Worm (Caenorhabditis elegans): Measurements from ENCODE around the gene sod-3.

sod-3 gene

DNA sequence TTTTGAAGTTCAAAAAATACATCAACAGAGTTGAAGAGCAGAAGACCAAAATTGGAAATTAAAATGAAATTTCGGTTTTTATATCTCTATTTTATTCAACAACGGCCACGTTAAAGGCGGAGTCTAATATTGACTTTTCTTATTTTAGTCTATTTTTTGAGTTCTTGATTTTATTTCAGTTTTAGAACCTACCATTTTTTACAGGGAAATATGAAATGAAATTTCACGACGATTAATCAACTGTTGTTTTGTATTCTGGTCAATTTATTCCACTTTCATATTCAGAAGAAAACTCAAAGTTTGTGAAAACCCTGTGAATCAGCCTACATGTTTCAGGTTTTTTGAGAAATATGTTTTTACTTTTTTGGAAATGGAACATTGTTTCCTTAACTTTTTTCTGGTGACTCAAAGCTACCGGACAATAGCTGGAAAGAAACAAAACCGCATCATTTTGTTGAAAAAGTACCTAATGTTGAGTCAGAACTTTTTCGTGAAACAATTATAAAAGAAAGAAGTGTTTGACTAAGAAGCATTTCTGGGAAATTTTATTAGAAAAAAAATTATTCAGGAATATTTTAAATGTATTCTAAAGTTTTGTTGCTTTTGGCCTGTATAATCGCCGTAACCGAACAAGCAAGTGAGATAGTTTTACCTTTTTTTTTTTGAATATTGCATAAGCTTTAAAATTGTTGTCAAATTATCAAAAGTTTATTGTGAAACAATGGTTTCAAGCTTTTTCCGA, 11.7 kb upstream of the sod-3 start, which contains the start of the genes irld-23 and C08A9.10:
TSS of gene irld-23 (minus strand) at position 51 of the 742 bp plus-strand sequence.
TSS of gene C08A9.10 (plus strand) at position 545 of the 742 bp plus-strand sequence.
- TF ChIP-seq tbx-37 (GFP tag; conservative IDR thresholded peaks at IDR 0.05) (no peak), F13C5.2 (tag; optimal IDR thresholded peaks at IDR 0.05) (no peak), hnd-1 (tag; optimal IDR thresholded peaks at IDR 0.05) (no peak), ets-7 (tag; optimal IDR thresholded peaks at IDR 0.05) (no peak), ceh-36 (tag; optimal IDR thresholded peaks at IDR 0.05) (no peak), aly-1 (tag; optimal IDR thresholded peaks at IDR 0.05) (no peak), tra-4 (tag; optimal IDR thresholded peaks at IDR 0.05) (no peak), hmg-4 (GFP tag; optimal IDR thresholded peaks at IDR 0.05) (no peak), pes-1 (GFP tag; IDR thresholded peaks at IDR 0.05) (no peak), flt-1 (GFP tag; IDR thresholded peaks at IDR 0.05) (no peak)

DNA sequence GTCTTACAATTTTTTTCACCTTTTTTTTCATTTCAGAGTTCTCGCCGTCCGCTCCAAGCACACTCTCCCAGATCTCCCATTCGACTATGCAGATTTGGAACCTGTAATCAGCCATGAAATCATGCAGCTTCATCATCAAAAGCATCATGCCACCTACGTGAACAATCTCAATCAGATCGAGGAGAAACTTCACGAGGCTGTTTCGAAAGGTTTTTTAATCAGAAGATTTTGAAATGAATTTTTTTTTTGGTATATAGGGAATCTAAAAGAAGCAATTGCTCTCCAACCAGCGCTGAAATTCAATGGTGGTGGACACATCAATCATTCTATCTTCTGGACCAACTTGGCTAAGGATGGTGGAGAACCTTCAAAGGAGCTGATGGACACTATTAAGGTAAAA, 646 bp downstream of the sod-3 start, which contains the start of gene C08A9.3:
TSS of gene C08A9.3 (minus strand) at position 101 of the 400 bp plus-strand sequence.
- TF ChIP-seq pes-1 (GFP tag; IDR thresholded peaks at IDR 0.05), result no peak
- no peak for TF ChIP-seq hmg-4 (GFP tag; optimal IDR thresholded peaks at IDR 0.05)
- TF ChIP-seq F13C5.2 (tag; optimal IDR thresholded peaks at IDR 0.05), result no peak
- no peak for TF ChIP-seq tbx-37 (GFP tag; conservative IDR thresholded peaks at IDR 0.05)
- TF ChIP-seq tra-4 (tag; optimal IDR thresholded peaks at IDR 0.05), result no peak
- TF ChIP-seq sea-1 (GFP tag; conservative IDR thresholded peaks at IDR 0.05), result no peak
- no peak for TF ChIP-seq ets-7 (tag; optimal IDR thresholded peaks at IDR 0.05)
- TF ChIP-seq aly-1 (tag; optimal IDR thresholded peaks at IDR 0.05), result no peak
- TF ChIP-seq hmbx-1 (tag; optimal IDR thresholded peaks at IDR 0.05), result no peak
- TF ChIP-seq hnd-1 (tag; optimal IDR thresholded peaks at IDR 0.05), result no peak
- no peak for TF ChIP-seq B0310.2 (tag; optimal IDR thresholded peaks at IDR 0.05)

DNA sequence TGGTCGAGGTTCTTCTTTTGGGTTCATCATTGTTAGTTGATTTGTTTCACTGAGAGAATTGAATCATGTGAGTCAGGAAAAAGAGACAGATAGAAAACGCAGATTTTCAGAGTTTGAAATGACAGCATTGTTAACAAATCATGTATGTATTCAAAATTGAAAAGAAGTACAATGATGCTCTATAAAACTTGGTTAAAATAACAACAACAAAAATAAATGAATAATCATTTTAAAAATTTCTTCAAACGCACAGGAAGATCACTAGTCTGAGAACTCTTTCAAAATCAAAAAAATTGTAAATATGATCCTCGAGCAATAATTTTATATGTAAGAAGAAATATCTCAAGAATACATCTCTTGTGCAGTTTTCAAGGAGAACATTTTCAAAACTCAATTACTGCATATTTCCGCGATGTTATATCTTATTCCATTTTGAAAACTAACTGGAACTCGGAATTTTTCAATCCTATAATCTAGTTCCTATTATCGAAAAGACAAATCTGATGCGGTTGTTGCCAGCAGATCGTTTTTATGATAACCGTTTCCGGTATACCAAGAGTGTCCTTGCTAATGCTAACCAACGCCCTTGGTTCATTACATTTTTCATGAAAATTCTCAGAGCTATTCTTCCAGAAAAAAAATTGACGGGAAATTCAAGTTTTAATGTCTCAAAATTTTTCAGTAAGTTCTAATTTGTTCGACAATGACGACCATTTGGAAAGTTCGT, 4.1 kb downstream of the sod-3 start, which contains the start of gene lido-1:
TSS of gene lido-1 (minus strand) at position 51 of the 727 bp plus-strand sequence.
- TF ChIP-seq scrt-1 (GFP tag; IDR thresholded peaks at IDR 0.05) (no peak), ama-1 (optimal IDR thresholded peaks at IDR 0.05) (no peak), aly-1 (tag; optimal IDR thresholded peaks at IDR 0.05) (no peak), hmbx-1 (tag; optimal IDR thresholded peaks at IDR 0.05) (no peak), ets-7 (tag; optimal IDR thresholded peaks at IDR 0.05) (no peak), sea-1 (GFP tag; conservative IDR thresholded peaks at IDR 0.05) (no peak), tbx-37 (GFP tag; conservative IDR thresholded peaks at IDR 0.05) (no peak), tra-4 (tag; optimal IDR thresholded peaks at IDR 0.05) (no peak), F13C5.2 (tag; optimal IDR thresholded peaks at IDR 0.05) (no peak), pes-1 (GFP tag; IDR thresholded peaks at IDR 0.05) (no peak), flt-1 (GFP tag; IDR thresholded peaks at IDR 0.05) (no peak), tbx-11 (GFP tag; IDR thresholded peaks at IDR 0.05) (no peak), ceh-36 (tag; optimal IDR thresholded peaks at IDR 0.05) (no peak), hmg-4 (GFP tag; optimal IDR thresholded peaks at IDR 0.05) (no peak), ceh-13 (GFP tag; optimal IDR thresholded peaks at IDR 0.05) (no peak), hnd-1 (tag; optimal IDR thresholded peaks at IDR 0.05) (no peak), B0310.2 (tag; optimal IDR thresholded peaks at IDR 0.05) (no peak)

- TF ChIP-seq B0310.2 (tag; optimal IDR thresholded peaks at IDR 0.05) (no peak), scrt-1 (GFP tag; IDR thresholded peaks at IDR 0.05) (no peak), aly-1 (tag; optimal IDR thresholded peaks at IDR 0.05) (no peak), ceh-13 (GFP tag; optimal IDR thresholded peaks at IDR 0.05) (no peak), F13C5.2 (tag; optimal IDR thresholded peaks at IDR 0.05) (no peak), sea-1 (GFP tag; conservative IDR thresholded peaks at IDR 0.05) (no peak), ama-1 (optimal IDR thresholded peaks at IDR 0.05) (no peak), flt-1 (GFP tag; IDR thresholded peaks at IDR 0.05) (no peak)
Measured at ce11 chrX:17100656-17101055, 8.1 kb downstream of the sod-3 start, which contains the start of gene lido-2. lido-2 (minus strand) TSS chrX:17100756.

DNA sequence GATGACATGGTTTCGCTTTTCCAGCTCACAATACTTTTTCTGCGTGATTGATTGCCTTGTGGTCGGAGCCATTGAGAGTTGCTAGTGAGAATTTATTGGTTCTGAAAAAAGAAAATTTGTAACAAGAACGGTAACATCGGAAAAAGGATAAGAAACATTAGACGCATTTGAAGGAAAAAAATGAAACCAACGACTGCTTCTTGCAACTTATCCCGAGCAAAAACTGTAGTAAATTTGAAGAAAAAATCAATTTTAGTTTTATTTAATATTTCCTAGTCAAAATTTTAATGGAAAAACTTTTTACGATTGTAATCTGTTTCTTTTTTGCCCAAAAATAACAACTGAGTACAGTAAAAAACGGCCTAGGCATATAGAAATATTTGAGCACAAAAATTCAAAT, 15.1 kb downstream of the sod-3 start, which contains the start of gene lido-4:
TSS of gene lido-4 (minus strand) at position 101 of the 400 bp plus-strand sequence.
- TF ChIP-seq flt-1 (GFP tag; IDR thresholded peaks at IDR 0.05) (no peak), ceh-13 (GFP tag; optimal IDR thresholded peaks at IDR 0.05) (no peak), scrt-1 (GFP tag; IDR thresholded peaks at IDR 0.05) (no peak), tbx-11 (GFP tag; IDR thresholded peaks at IDR 0.05) (no peak), aly-1 (tag; optimal IDR thresholded peaks at IDR 0.05) (no peak), hmbx-1 (tag; optimal IDR thresholded peaks at IDR 0.05) (no peak)

DNA sequence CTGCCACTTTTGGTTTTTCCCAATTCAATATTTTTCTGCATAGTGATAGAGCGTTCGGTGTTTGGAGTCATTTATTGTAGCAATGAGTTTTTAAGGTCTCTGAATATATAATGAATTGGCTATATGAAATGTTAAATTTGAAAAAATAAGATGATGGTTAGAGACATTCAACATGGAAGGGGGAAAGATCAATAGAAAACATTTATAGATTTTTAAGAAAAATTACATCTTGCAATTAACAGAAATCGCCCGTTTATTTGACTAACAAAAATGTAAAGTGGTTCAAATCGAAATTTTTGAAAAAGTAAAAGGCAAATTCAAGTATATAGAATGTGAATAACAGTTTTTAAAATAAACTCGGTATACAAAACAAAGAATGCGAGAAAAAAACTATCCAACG, 18.0 kb downstream of the sod-3 start, which contains the start of gene lido-5:
TSS of gene lido-5 (minus strand) at position 101 of the 400 bp plus-strand sequence.
- no peak for TF ChIP-seq hmbx-1 (tag; optimal IDR thresholded peaks at IDR 0.05)
- no peak for TF ChIP-seq sea-1 (GFP tag; conservative IDR thresholded peaks at IDR 0.05)
- TF ChIP-seq ceh-36 (tag; optimal IDR thresholded peaks at IDR 0.05), result no peak
- no peak for TF ChIP-seq tbx-11 (GFP tag; IDR thresholded peaks at IDR 0.05)
- no peak for TF ChIP-seq flt-1 (GFP tag; IDR thresholded peaks at IDR 0.05)
- TF ChIP-seq scrt-1 (GFP tag; IDR thresholded peaks at IDR 0.05), result no peak
- TF ChIP-seq aly-1 (tag; optimal IDR thresholded peaks at IDR 0.05), result no peak
- no peak for TF ChIP-seq pes-1 (GFP tag; IDR thresholded peaks at IDR 0.05)
- TF ChIP-seq ets-7 (tag; optimal IDR thresholded peaks at IDR 0.05), result no peak
- TF ChIP-seq tra-4 (tag; optimal IDR thresholded peaks at IDR 0.05), result no peak
- no peak for TF ChIP-seq ceh-13 (GFP tag; optimal IDR thresholded peaks at IDR 0.05)

DNA sequence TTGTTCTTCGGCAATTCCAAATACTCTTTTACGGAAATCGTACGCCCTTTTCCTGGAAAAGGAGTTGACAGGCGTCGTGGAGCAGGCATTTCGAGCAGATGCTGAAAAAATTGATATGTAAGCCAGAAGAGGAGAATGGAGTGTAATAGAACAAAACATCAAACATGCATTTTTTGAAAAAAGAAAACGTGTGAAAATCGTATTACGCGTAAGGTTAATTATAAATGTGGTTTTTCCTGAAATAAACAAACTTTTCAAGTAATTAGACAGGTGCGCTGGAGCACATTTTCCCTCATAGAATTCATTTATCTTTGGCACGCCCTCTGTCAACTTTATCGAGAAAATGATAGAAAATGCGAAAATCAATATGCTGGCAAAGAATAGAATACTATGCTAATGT, 22.5 kb downstream of the sod-3 start, which contains the start of gene lido-6:
TSS of gene lido-6 (minus strand) at position 101 of the 400 bp plus-strand sequence.
- TF ChIP-seq ets-7 (tag; optimal IDR thresholded peaks at IDR 0.05), result no peak
